Worm (Caenorhabditis elegans): Measurements from ENCODE around the gene sru-39.

Gene sru-39

DNA sequence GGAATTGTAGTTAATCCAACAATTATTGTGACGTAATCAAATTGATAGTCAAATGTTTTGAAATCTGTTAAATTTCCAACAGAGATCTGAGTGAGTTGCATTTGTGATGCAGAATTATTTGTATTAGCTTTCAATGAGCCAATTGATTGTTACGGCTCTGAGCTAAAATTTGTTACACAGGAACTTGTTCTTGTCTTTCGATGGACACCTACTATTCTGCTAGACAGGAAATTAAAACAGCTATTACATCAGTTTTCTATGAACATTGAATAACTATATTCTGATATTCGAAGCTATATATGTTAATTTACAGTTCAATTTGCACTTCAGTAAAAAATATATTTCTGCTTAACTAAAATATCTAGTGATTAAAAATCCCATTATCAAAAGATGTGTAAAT, 30.6 kb downstream of the sru-39 start, which contains the start of gene sru-40:
sru-40 (minus strand) TSS at position 101 of the 400 bp plus-strand sequence.
- peak; percentile 46 for TF ChIP-seq zip-8 (tag; optimal IDR thresholded peaks at IDR 0.05)
- no peak for TF ChIP-seq mep-1 (tag; optimal IDR thresholded peaks at IDR 0.05)

DNA sequence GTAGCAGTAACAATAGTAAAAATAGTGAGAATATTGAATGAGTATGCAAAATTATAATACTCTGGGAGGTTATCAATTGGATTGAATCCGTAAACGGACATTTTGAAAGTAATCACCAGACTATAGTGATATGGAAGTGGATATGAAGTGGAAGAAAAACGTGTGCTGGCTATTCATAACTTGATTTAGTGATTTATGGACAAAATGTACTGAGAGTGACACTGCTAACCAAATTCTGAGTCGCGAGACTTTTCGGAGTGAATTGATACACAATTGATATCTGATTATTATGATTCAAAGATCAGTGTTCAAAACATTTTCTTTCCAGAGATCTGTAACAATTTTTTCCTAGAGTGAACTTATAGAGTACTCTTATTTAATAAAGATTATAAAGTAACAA, 32.7 kb downstream of the sru-39 start, which contains the start of gene sru-38:
sru-38 (minus strand) TSS at position 101 of the 400 bp plus-strand sequence.
- TF ChIP-seq mep-1 (tag; optimal IDR thresholded peaks at IDR 0.05): no peak
- TF ChIP-seq ceh-39 (tag; optimal IDR thresholded peaks at IDR 0.05): no peak
- no peak for TF ChIP-seq bed-3 (GFP tag; optimal IDR thresholded peaks at IDR 0.05)
- no peak for TF ChIP-seq lin-13 (tag; optimal IDR thresholded peaks at IDR 0.05)
- no peak for TF ChIP-seq unc-62 (GFP tag; optimal IDR thresholded peaks at IDR 0.05)
- TF ChIP-seq flh-1 (GFP tag; optimal IDR thresholded peaks at IDR 0.05): no peak
- TF ChIP-seq lin-32 (GFP tag; optimal IDR thresholded peaks at IDR 0.05): no peak
- no peak for TF ChIP-seq ztf-11 (tag; optimal IDR thresholded peaks at IDR 0.05)
- no peak for TF ChIP-seq nhr-237 (tag; optimal IDR thresholded peaks at IDR 0.05)
- TF ChIP-seq mls-2 (tag; optimal IDR thresholded peaks at IDR 0.05): no peak
- TF ChIP-seq ces-1 (GFP tag; optimal IDR thresholded peaks at IDR 0.05): no peak
- TF ChIP-seq nhr-2 (tag; optimal IDR thresholded peaks at IDR 0.05): no peak
- TF ChIP-seq zip-8 (tag; optimal IDR thresholded peaks at IDR 0.05): no peak

- TF ChIP-seq mls-2 (tag; optimal IDR thresholded peaks at IDR 0.05) (no peak), unc-120 (tag; optimal IDR thresholded peaks at IDR 0.05; ENCODE audit: poor library complexity, severe bottlenecking) (no peak), sem-2 (GFP tag; optimal IDR thresholded peaks at IDR 0.05) (no peak), nhr-237 (tag; optimal IDR thresholded peaks at IDR 0.05) (no peak), unc-39 (tag; optimal IDR thresholded peaks at IDR 0.05) (no peak), lin-13 (tag; optimal IDR thresholded peaks at IDR 0.05) (no peak), ceh-43 (GFP tag; optimal IDR thresholded peaks at IDR 0.05) (no peak), hlh-1 (tag; optimal IDR thresholded peaks at IDR 0.05) (no peak), flh-1 (GFP tag; optimal IDR thresholded peaks at IDR 0.05) (no peak), pha-4 (tag; optimal IDR thresholded peaks at IDR 0.05) (no peak), ztf-11 (tag; optimal IDR thresholded peaks at IDR 0.05) (no peak), unc-62 (GFP tag; optimal IDR thresholded peaks at IDR 0.05) (no peak), M03D4.4 (tag; optimal IDR thresholded peaks at IDR 0.05) (no peak), ces-1 (GFP tag; optimal IDR thresholded peaks at IDR 0.05) (no peak), nhr-12 (tag; optimal IDR thresholded peaks at IDR 0.05) (no peak), mab-5 (tag; optimal IDR thresholded peaks at IDR 0.05) (no peak), sptf-1 (tag; optimal IDR thresholded peaks at IDR 0.05) (no peak), ceh-39 (tag; optimal IDR thresholded peaks at IDR 0.05) (no peak), nhr-76 (tag; optimal IDR thresholded peaks at IDR 0.05) (no peak), elt-1 (tag; optimal IDR thresholded peaks at IDR 0.05; ENCODE audit: borderline replicate concordance, insufficient read depth) (no peak)
Observed at ce11 chrV:9837679-9838078, 34.4 kb downstream of the sru-39 start, which contains the start of gene srsx-21. Gene srsx-21 (plus strand): TSS chrV:9837979.

DNA sequence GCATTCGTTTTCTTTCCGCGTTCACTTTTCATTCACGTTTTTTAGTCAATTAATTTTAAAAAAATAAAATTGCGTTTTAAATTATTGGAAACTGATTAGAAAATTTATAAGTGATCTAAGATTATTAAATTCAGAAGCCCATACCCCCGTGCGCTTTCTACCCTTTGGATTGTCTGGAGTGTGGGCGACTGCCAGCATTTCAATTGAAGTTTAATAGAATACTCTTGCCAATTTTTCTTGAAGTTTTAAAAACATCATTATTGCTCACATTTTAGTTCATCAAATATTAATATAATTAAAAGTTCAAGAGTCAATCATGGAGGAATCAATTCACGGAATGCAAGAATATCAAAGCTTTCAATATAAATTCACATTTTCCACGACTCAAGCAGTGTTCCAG, 38.1 kb downstream of the sru-39 start, which contains the start of gene sru-36:
sru-36 (plus strand) TSS at position 301 of the 400 bp plus-strand sequence.
- TF ChIP-seq hlh-1 (tag; optimal IDR thresholded peaks at IDR 0.05) (no peak), cnd-1 (tag; optimal IDR thresholded peaks at IDR 0.05) (no peak), lin-13 (tag; optimal IDR thresholded peaks at IDR 0.05) (no peak), sem-2 (GFP tag; optimal IDR thresholded peaks at IDR 0.05) (no peak), ham-2 (GFP tag; optimal IDR thresholded peaks at IDR 0.05) (no peak), unc-120 (tag; optimal IDR thresholded peaks at IDR 0.05; ENCODE audit: poor library complexity, severe bottlenecking) (no peak), ceh-43 (GFP tag; optimal IDR thresholded peaks at IDR 0.05) (no peak), mep-1 (tag; optimal IDR thresholded peaks at IDR 0.05) (no peak), ceh-83 (GFP tag; optimal IDR thresholded peaks at IDR 0.05) (no peak)

DNA sequence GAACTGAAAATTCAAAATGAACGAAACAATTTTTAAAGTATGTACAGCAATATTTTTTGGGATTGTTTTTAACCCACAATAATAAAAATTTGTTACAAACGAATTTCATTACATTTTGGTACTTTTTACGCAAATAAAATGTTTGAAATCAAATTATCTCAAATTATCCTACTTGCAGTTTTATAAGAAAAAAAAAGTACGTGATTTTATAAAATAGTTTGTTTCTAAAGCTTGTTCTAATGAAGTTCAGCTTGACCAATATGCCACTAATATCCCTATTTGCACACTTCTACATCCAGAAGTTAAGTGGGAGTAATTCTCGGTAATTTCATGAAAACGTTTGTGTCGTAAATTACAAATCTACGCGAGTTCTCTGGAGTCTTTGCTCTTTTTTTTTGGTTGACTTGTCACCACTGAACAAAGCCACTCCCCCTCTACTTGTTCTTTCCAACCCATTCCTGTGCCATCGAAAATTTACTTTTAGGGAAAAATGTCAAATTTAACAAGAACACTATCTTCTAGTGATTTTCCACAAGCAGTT, 40.2 kb downstream of the sru-39 start, which contains the start of gene sru-8:
sru-8 (plus strand) TSS at position 491 of the 541 bp plus-strand sequence.
- no peak for TF ChIP-seq ces-1 (GFP tag; optimal IDR thresholded peaks at IDR 0.05)
- TF ChIP-seq nhr-237 (tag; optimal IDR thresholded peaks at IDR 0.05): no peak
- no peak for TF ChIP-seq ztf-11 (tag; optimal IDR thresholded peaks at IDR 0.05)
- no peak for TF ChIP-seq elt-3 (tag; optimal IDR thresholded peaks at IDR 0.05)
- no peak for TF ChIP-seq ham-2 (GFP tag; optimal IDR thresholded peaks at IDR 0.05)
- no peak for TF ChIP-seq unc-39 (tag; optimal IDR thresholded peaks at IDR 0.05)
- no peak for TF ChIP-seq lsy-2 (tag; optimal IDR thresholded peaks at IDR 0.05)
- TF ChIP-seq unc-62 (GFP tag; optimal IDR thresholded peaks at IDR 0.05): no peak
